Worm (Caenorhabditis elegans) whole organism, L3 larva: ENCODE measurements around the gene sma-6.

Experiments used
- fkh-10 ChIP-seq: sonication (generic microtip); optimal IDR thresholded peaks from 2 replicates; lab custom pipeline; 2017; ENCODE audit warnings: missing biosample characterization, missing genetic modification reagents, missing genetic modification characterization
- jun-1 ChIP-seq: fragments of 150-350 bp; optimal IDR thresholded peaks from 2 replicates; lab custom pipeline; 2014; ENCODE audit warnings: missing biosample characterization, missing genetic modification reagents, missing genetic modification characterization
- nhr-25 ChIP-seq: sonication (generic microtip); optimal IDR thresholded peaks from 2 replicates; lab custom pipeline; 2017; ENCODE audit warnings: missing biosample characterization, missing genetic modification characterization
- nhr-28 ChIP-seq: fragments of 150-350 bp; optimal IDR thresholded peaks from 2 replicates; lab custom pipeline; 2014; ENCODE audit warnings: missing biosample characterization, missing genetic modification characterization

ce11 chrII:6349968-6350367 is 25.7 kb downstream of the sma-6 start:
- no peak for TF ChIP-seq nhr-28 (tag; lab: Kevin White, UChicago)
- no peak for TF ChIP-seq jun-1
- TF ChIP-seq nhr-25 = no peak
- TF ChIP-seq fkh-10 (GFP tag; lab: Kevin White, UChicago) = no peak
